Worm (Caenorhabditis elegans): ENCODE results near the gene T04F3.5.

DNA sequence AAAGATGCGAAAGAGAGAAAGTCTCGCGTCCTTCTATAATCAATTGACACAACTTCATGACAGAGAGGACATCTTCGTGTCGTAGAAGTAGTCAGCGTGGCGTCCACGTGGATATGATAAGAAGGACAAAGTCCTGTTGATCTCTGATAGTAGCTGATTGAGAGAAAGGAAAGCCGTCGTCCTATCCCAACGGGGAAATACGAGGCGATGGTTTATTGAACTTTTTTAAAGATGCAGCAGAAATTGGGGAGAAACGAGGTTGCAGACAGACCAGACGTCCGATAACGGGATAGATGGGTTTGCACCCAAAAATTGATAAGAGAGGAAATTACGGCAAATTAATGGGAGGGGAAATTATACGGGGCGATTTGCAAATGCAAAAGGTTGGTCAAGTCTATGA, 42.0 kb downstream of the T04F3.5 start:
- TF ChIP-seq dve-1 (tag; optimal IDR thresholded peaks at IDR 0.05) (no peak), rnt-1 (tag; optimal IDR thresholded peaks at IDR 0.05) (no peak)
